Fruit fly (Drosophila melanogaster) whole organism, prepupa: ENCODE measurements around the gene CG12589.

Experiments
- CG10631 ChIP-seq: fragments of 200-800 bp; sonication (Bioruptor generic); optimal IDR thresholded peaks from 2 replicates; lab custom pipeline; 2016; ENCODE audit warnings: missing biosample characterization, missing genetic modification characterization
- CG1621 ChIP-seq: fragments of 200-800 bp; sonication (Bioruptor generic); optimal IDR thresholded peaks from 3 replicates; lab custom pipeline; 2018; ENCODE audit warnings: missing biosample characterization, mild to moderate bottlenecking, missing genetic modification characterization
- CG34406 ChIP-seq: fragments of 200-800 bp; sonication (Bioruptor generic); optimal IDR thresholded peaks from 3 replicates; lab custom pipeline; 2016; ENCODE audit warnings: missing biosample characterization, missing genetic modification characterization
- Sox14 ChIP-seq: fragments of 200-800 bp; sonication (Bioruptor generic); optimal IDR thresholded peaks from 3 replicates; lab custom pipeline; 2016; ENCODE audit warnings: missing biosample characterization, missing genetic modification characterization
- achi ChIP-seq: fragments of 200-800 bp; sonication (Bioruptor generic); optimal IDR thresholded peaks from 3 replicates; lab custom pipeline; 2016; ENCODE audit warnings: missing biosample characterization, missing genetic modification characterization
- cyc ChIP-seq: fragments of 200-800 bp; sonication (Bioruptor generic); optimal IDR thresholded peaks from 3 replicates; lab custom pipeline; 2016; ENCODE audit warnings: missing biosample characterization, missing genetic modification characterization
- dac ChIP-seq: fragments of 200-800 bp; sonication (Bioruptor generic); optimal IDR thresholded peaks from 2 replicates; lab custom pipeline; 2017; ENCODE audit warnings: missing biosample characterization, mild to moderate bottlenecking, missing genetic modification characterization
- eg ChIP-seq: fragments of 200-800 bp; sonication (Bioruptor generic); IDR thresholded peaks from 3 replicates; pipeline ENCODE4 v1.3.6; 2022; ENCODE audit warnings: missing biosample characterization, missing genetic modification characterization
- esn ChIP-seq: fragments of 200-800 bp; sonication (Bioruptor generic); optimal IDR thresholded peaks from 2 replicates; lab custom pipeline; 2016; ENCODE audit warnings: missing biosample characterization, mild to moderate bottlenecking, missing genetic modification characterization, moderate library complexity
- salr ChIP-seq, 2 experiments: fragments of 200-800 bp; sonication (Bioruptor generic); optimal IDR thresholded peaks; 3 replicates each; lab custom pipeline; 2016 to 2018; ENCODE audit warnings: missing biosample characterization in 2 of 2, missing genetic modification characterization in 2 of 2, mild to moderate bottlenecking in 1 of 2
- ss ChIP-seq, 2 experiments: fragments of 200-800 bp; sonication (Bioruptor generic); optimal IDR thresholded peaks; 2 replicates in 1 of 2; 3 replicates in 1 of 2; lab custom pipeline; 2017 to 2018; ENCODE audit warnings: mild to moderate bottlenecking in 2 of 2, missing biosample characterization in 2 of 2, missing genetic modification characterization in 2 of 2, moderate library complexity in 1 of 2
- topi ChIP-seq: fragments of 200-800 bp; sonication (Bioruptor generic); optimal IDR thresholded peaks from 3 replicates; lab custom pipeline; 2016; ENCODE audit warnings: missing biosample characterization, missing genetic modification characterization
- vri ChIP-seq: fragments of 200-800 bp; sonication (Bioruptor generic); optimal IDR thresholded peaks from 3 replicates; lab custom pipeline; 2016; ENCODE audit warnings: missing biosample characterization, mild to moderate bottlenecking, missing genetic modification characterization

DNA sequence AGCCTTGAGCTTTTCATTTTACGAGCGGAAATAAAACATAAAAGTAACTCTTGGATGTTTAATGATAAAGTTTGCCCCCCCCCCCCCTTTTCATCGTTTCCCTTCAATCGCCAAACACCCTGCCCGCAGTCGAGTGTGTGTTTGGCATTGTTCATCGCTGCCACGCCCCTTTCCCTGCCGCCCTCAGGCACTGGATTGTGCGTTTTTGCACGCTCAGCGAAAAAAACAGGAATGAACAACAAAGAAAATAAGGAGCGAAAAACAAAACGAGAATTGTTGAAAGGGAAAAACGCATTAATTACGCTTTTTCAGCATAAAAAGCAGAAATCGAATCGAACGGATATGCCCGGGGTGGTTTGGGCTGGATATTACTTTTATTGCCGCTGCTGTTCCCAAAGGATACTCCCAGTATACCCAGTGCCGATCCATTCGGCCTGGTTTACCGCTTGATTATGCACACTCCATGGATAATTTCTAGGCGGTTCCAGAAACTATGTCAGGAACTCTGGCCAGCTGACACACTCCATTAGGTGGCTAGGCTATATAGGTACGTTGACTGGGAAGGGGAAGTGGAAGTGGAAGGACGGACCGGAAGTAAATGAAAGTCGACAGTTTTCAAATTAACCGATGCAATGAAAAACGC, 42.7 kb downstream of the CG12589 start:
- TF ChIP-seq Sox14 (GFP tag; lab: Kevin White, UChicago) (no peak), dac (GFP tag; lab: Kevin White, UChicago) (no peak), CG1621 (tag; lab: Kevin White, UChicago) (no peak), CG10631 (GFP tag; lab: Kevin White, UChicago) (no peak), vri (GFP tag; lab: Kevin White, UChicago) (no peak), eg (GFP tag; lab: Robert Waterston, UW) (no peak), ss (GFP tag; optimal IDR thresholded peaks at IDR 0.05; lab: Kevin White, UChicago) (peak in 1 of 2 experiments; percentile 8), achi (GFP tag; lab: Kevin White, UChicago) (no peak), cyc (GFP tag; lab: Kevin White, UChicago) (no peak), esn (GFP tag; lab: Kevin White, UChicago) (no peak), topi (GFP tag; lab: Kevin White, UChicago) (no peak), salr (GFP tag; optimal IDR thresholded peaks at IDR 0.05; lab: Kevin White, UChicago) (no peak), CG34406 (no peak)
